Fruit fly (Drosophila melanogaster) whole organism, embryonic: ENCODE results near the gene CG31161.

Experiments
- Abd-B ChIP-seq: fragments of 200-800 bp; sonication (Bioruptor generic); optimal IDR thresholded peaks from 2 replicates; lab custom pipeline; 2018; ENCODE audit warnings: missing biosample characterization, mild to moderate bottlenecking, missing genetic modification characterization, moderate library complexity
- Antp ChIP-seq: fragments of 200-800 bp; sonication (Bioruptor generic); optimal IDR thresholded peaks from 3 replicates; lab custom pipeline; 2016; ENCODE audit warnings: missing biosample characterization, missing genetic modification characterization
- CG11093 ChIP-seq: fragments of 200-800 bp; sonication (Bioruptor generic); IDR thresholded peaks from 3 replicates; pipeline ENCODE4 v1.3.6; 2022; ENCODE audit warnings: missing biosample characterization, missing genetic modification characterization
- CG11456 ChIP-seq: fragments of 200-800 bp; sonication (Bioruptor generic); IDR thresholded peaks from 3 replicates; pipeline ENCODE4 v1.3.6; 2022; ENCODE audit warnings: missing biosample characterization, missing genetic modification characterization
- CG13424 ChIP-seq: fragments of 200-800 bp; sonication (Bioruptor generic); optimal IDR thresholded peaks from 2 replicates; lab custom pipeline; 2019; ENCODE audit warnings: missing biosample characterization, mild to moderate bottlenecking, missing genetic modification characterization, moderate library complexity
- CG14014 ChIP-seq: fragments of 200-800 bp; sonication (Bioruptor generic); IDR thresholded peaks from 2 replicates; pipeline ENCODE4 v1.3.6; 2022; ENCODE audit warnings: missing biosample characterization, missing genetic modification characterization
- CG14860 ChIP-seq: fragments of 200-800 bp; sonication (Bioruptor generic); IDR thresholded peaks from 3 replicates; pipeline ENCODE4 v1.3.6; 2022; ENCODE audit warnings: missing biosample characterization, missing genetic modification characterization; ENCODE audit not compliant: partially characterized antibody
- CG15011 ChIP-seq: fragments of 200-800 bp; sonication (Bioruptor generic); optimal IDR thresholded peaks from 3 replicates; lab custom pipeline; 2018; ENCODE audit warnings: missing biosample characterization, mild to moderate bottlenecking, missing genetic modification characterization
- CG17328 ChIP-seq: fragments of 200-800 bp; sonication (Bioruptor generic); IDR thresholded peaks from 2 replicates; pipeline ENCODE4 v1.3.6; 2022; ENCODE audit warnings: missing biosample characterization, missing genetic modification characterization
- CG17385 ChIP-seq: fragments of 200-800 bp; sonication (Bioruptor generic); optimal IDR thresholded peaks from 3 replicates; lab custom pipeline; 2018; ENCODE audit warnings: missing biosample characterization, mild to moderate bottlenecking, missing genetic modification characterization
- CG2889 ChIP-seq: fragments of 200-800 bp; sonication (Bioruptor generic); IDR thresholded peaks from 3 replicates; pipeline ENCODE4 v1.3.6; 2022; ENCODE audit warnings: missing biosample characterization, missing genetic modification characterization
- CG32532 ChIP-seq: fragments of 200-800 bp; sonication (Bioruptor generic); IDR thresholded peaks from 2 replicates; pipeline ENCODE4 v1.3.6; 2022; ENCODE audit warnings: missing biosample characterization, missing genetic modification characterization
- CG34376 ChIP-seq: fragments of 200-800 bp; sonication (Bioruptor generic); optimal IDR thresholded peaks from 2 replicates; lab custom pipeline; 2018; ENCODE audit warnings: missing biosample characterization, mild to moderate bottlenecking, missing genetic modification characterization
- CG4404 ChIP-seq: fragments of 200-800 bp; sonication (Bioruptor generic); IDR thresholded peaks from 2 replicates; pipeline ENCODE4 v1.3.6; 2022; ENCODE audit warnings: missing biosample characterization, missing genetic modification characterization
- CG6654 ChIP-seq: fragments of 200-800 bp; sonication (Bioruptor generic); optimal IDR thresholded peaks from 2 replicates; lab custom pipeline; 2017; ENCODE audit warnings: missing biosample characterization, mild to moderate bottlenecking, missing genetic modification characterization
- CG6683 ChIP-seq: fragments of 200-800 bp; sonication (Bioruptor generic); optimal IDR thresholded peaks from 2 replicates; lab custom pipeline; 2017; ENCODE audit warnings: missing biosample characterization, mild to moderate bottlenecking, missing genetic modification characterization, missing genetic modification reagents
- CG7786 ChIP-seq: fragments of 200-800 bp; sonication (Bioruptor generic); optimal IDR thresholded peaks from 2 replicates; lab custom pipeline; 2016; ENCODE audit warnings: missing biosample characterization, missing genetic modification characterization
- Dip3 ChIP-seq: fragments of 200-800 bp; sonication (Bioruptor generic); optimal IDR thresholded peaks from 3 replicates; lab custom pipeline; 2016; ENCODE audit warnings: missing biosample characterization, missing genetic modification characterization
- Ets97D ChIP-seq: fragments of 200-800 bp; sonication (Bioruptor generic); optimal IDR thresholded peaks from 3 replicates; lab custom pipeline; 2016; ENCODE audit warnings: missing biosample characterization, missing genetic modification characterization
- Fer3 ChIP-seq: fragments of 200-800 bp; sonication (Bioruptor generic); optimal IDR thresholded peaks from 2 replicates; lab custom pipeline; 2018; ENCODE audit warnings: missing biosample characterization, mild to moderate bottlenecking, missing genetic modification characterization, moderate library complexity
- H15 ChIP-seq: fragments of 200-800 bp; sonication (Bioruptor generic); IDR thresholded peaks from 3 replicates; pipeline ENCODE4 v1.3.6; 2022; ENCODE audit warnings: missing biosample characterization, missing genetic modification characterization
- Hsf ChIP-seq: fragments of 200-800 bp; sonication (Bioruptor generic); optimal IDR thresholded peaks from 3 replicates; lab custom pipeline; 2016; ENCODE audit warnings: missing biosample characterization, missing genetic modification characterization
- MESR4 ChIP-seq: fragments of 200-800 bp; sonication (Bioruptor generic); optimal IDR thresholded peaks from 2 replicates; lab custom pipeline; 2018; ENCODE audit warnings: missing biosample characterization, mild to moderate bottlenecking, missing genetic modification characterization, moderate library complexity
- Mad ChIP-seq: fragments of 200-800 bp; sonication (Bioruptor generic); optimal IDR thresholded peaks from 2 replicates; lab custom pipeline; 2016; ENCODE audit warnings: missing biosample characterization, missing genetic modification characterization
- Meics ChIP-seq: fragments of 200-800 bp; sonication (Bioruptor generic); optimal IDR thresholded peaks from 2 replicates; lab custom pipeline; 2017; ENCODE audit warnings: missing biosample characterization, mild to moderate bottlenecking, missing genetic modification characterization
- Poxn ChIP-seq: fragments of 200-800 bp; sonication (Bioruptor generic); IDR thresholded peaks from 2 replicates; pipeline ENCODE4 v1.3.6; 2022; ENCODE audit warnings: missing biosample characterization, missing genetic modification characterization
- Ptx1 ChIP-seq: fragments of 200-800 bp; sonication (Bioruptor generic); IDR thresholded peaks from 2 replicates; pipeline ENCODE4 v1.3.6; 2022; ENCODE audit warnings: missing biosample characterization, missing genetic modification characterization
- Scr ChIP-seq: fragments of 200-800 bp; sonication (Bioruptor generic); IDR thresholded peaks from 2 replicates; pipeline ENCODE4 v1.3.6; 2022; ENCODE audit warnings: missing biosample characterization, missing genetic modification characterization; ENCODE audit not compliant: partially characterized antibody
- bab2 ChIP-seq: fragments of 200-800 bp; sonication (Bioruptor generic); optimal IDR thresholded peaks from 2 replicates; lab custom pipeline; 2016; ENCODE audit warnings: missing biosample characterization, missing genetic modification characterization
- bcd ChIP-seq: fragments of 200-800 bp; sonication (Bioruptor generic); optimal IDR thresholded peaks from 2 replicates; lab custom pipeline; 2017; ENCODE audit warnings: missing biosample characterization, mild to moderate bottlenecking, missing genetic modification characterization
- br ChIP-seq: fragments of >200 bp; optimal IDR thresholded peaks from 2 replicates; lab custom pipeline; 2017
- chif ChIP-seq, 2 experiments: fragments of 200-800 bp; sonication (Bioruptor generic); optimal IDR thresholded peaks; 3 replicates each; lab custom pipeline; 2016; ENCODE audit warnings: missing biosample characterization in 2 of 2, missing genetic modification characterization in 2 of 2
- chn ChIP-seq: fragments of 200-800 bp; sonication (Bioruptor generic); optimal IDR thresholded peaks from 2 replicates; lab custom pipeline; 2016; ENCODE audit warnings: missing biosample characterization, missing genetic modification characterization
- corto ChIP-seq: fragments of 200-800 bp; sonication (Bioruptor generic); optimal IDR thresholded peaks from 2 replicates; lab custom pipeline; 2016; ENCODE audit warnings: missing biosample characterization, mild to moderate bottlenecking, missing genetic modification characterization, moderate library complexity
- disco-r ChIP-seq: fragments of 200-800 bp; sonication (Bioruptor generic); optimal IDR thresholded peaks from 2 replicates; lab custom pipeline; 2016; ENCODE audit warnings: missing biosample characterization, missing genetic modification characterization
- esg ChIP-seq: fragments of 200-800 bp; sonication (Bioruptor generic); conservative IDR thresholded peaks from 2 replicates; pipeline ENCODE4 v1.3.6; 2022; ENCODE audit warnings: missing biosample characterization, missing genetic modification characterization
- fd96Cb ChIP-seq: fragments of 200-800 bp; sonication (Bioruptor generic); optimal IDR thresholded peaks from 2 replicates; lab custom pipeline; 2018; ENCODE audit warnings: missing biosample characterization, mild to moderate bottlenecking, missing genetic modification characterization, moderate library complexity
- gcm2 ChIP-seq: fragments of 200-800 bp; sonication (Bioruptor generic); optimal IDR thresholded peaks from 2 replicates; lab custom pipeline; 2016; ENCODE audit warnings: missing biosample characterization, missing genetic modification characterization
- grau ChIP-seq: fragments of 200-800 bp; optimal IDR thresholded peaks from 3 replicates; lab custom pipeline; 2019; ENCODE audit warnings: missing biosample characterization, mild to moderate bottlenecking, missing genetic modification characterization, moderate library complexity
- inv ChIP-seq: fragments of 200-800 bp; sonication (Bioruptor generic); IDR thresholded peaks from 2 replicates; pipeline ENCODE4 v1.3.6; 2022; ENCODE audit warnings: missing biosample characterization, missing genetic modification characterization; ENCODE audit not compliant: partially characterized antibody
- ken ChIP-seq: fragments of 200-800 bp; sonication (Bioruptor generic); IDR thresholded peaks from 3 replicates; pipeline ENCODE4 v1.3.6; 2022; ENCODE audit warnings: missing biosample characterization, missing genetic modification characterization
- lmd ChIP-seq: fragments of 200-800 bp; sonication (Bioruptor generic); IDR thresholded peaks from 2 replicates; pipeline ENCODE4 v1.3.6; 2022; ENCODE audit warnings: missing biosample characterization, missing genetic modification characterization
- prd ChIP-seq, 3 experiments: fragments of >200 bp in 2 of 3; fragments of 200-800 bp in 1 of 3; sonication (Bioruptor generic) in 1 of 3; optimal IDR thresholded peaks in 2 of 3; IDR thresholded peaks in 1 of 3; 2 replicates in 2 of 3; 3 replicates in 1 of 3; pipeline versions ENCODE4 v1.3.6 to Lab custom; 2017 to 2022; ENCODE audit warnings: missing biosample characterization in 1 of 3, missing genetic modification characterization in 1 of 3
- sc ChIP-seq, 3 experiments: fragments of >200 bp in 2 of 3; fragments of 200-800 bp in 1 of 3; sonication (Bioruptor generic) in 1 of 3; optimal IDR thresholded peaks; 2 replicates in 2 of 3; 3 replicates in 1 of 3; lab custom pipeline; 2017; ENCODE audit warnings: mild to moderate bottlenecking in 1 of 3, missing biosample characterization in 1 of 3, missing genetic modification characterization in 1 of 3, missing genetic modification reagents in 1 of 3
- tna ChIP-seq: fragments of 200-800 bp; sonication (Bioruptor generic); IDR thresholded peaks from 2 replicates; pipeline ENCODE4 v1.3.6; 2022; ENCODE audit warnings: missing biosample characterization, missing genetic modification characterization; ENCODE audit not compliant: partially characterized antibody
- toy ChIP-seq: fragments of 200-800 bp; sonication (Bioruptor generic); IDR thresholded peaks from 2 replicates; pipeline ENCODE4 v1.3.6; 2022; ENCODE audit warnings: missing biosample characterization, missing genetic modification characterization
- twi ChIP-seq: fragments of 200-800 bp; optimal IDR thresholded peaks from 2 replicates; lab custom pipeline; 2019; ENCODE audit warnings: missing biosample characterization, mild to moderate bottlenecking, missing genetic modification characterization, moderate library complexity
- vfl ChIP-seq: fragments of 200-800 bp; sonication (Bioruptor generic); optimal IDR thresholded peaks from 2 replicates; lab custom pipeline; 2016; ENCODE audit warnings: missing biosample characterization, missing genetic modification characterization
- zen ChIP-seq: fragments of 200-800 bp; sonication (Bioruptor generic); optimal IDR thresholded peaks from 3 replicates; lab custom pipeline; 2018; ENCODE audit warnings: missing biosample characterization, mild to moderate bottlenecking, missing genetic modification characterization, moderate library complexity

The CG31161 gene

dm6 chr3R:22667284-22667958 is 51.1 kb downstream of the CG31161 start (continued):
- TF ChIP-seq CG6683 (GFP tag; lab: Kevin White, UChicago) (peak; percentile 50), tna (no peak), disco-r (GFP tag; lab: Kevin White, UChicago) (no peak), fd96Cb (tag; lab: Kevin White, UChicago) (peak; percentile 94), Poxn (GFP tag; lab: Robert Waterston, UW) (no peak), Mad (GFP tag; lab: Kevin White, UChicago) (peak; percentile 59), twi (tag; lab: Kevin White, UChicago) (peak; percentile 46), Hsf (peak; percentile 72), CG17385 (GFP tag; lab: Kevin White, UChicago) (peak; percentile 77), Antp (GFP tag; lab: Kevin White, UChicago) (peak; percentile 2), CG13424 (peak; percentile 80), bab2 (GFP tag; lab: Kevin White, UChicago) (peak; percentile 65), CG34376 (no peak), gcm2 (GFP tag; lab: Kevin White, UChicago) (no peak), grau (tag; lab: Kevin White, UChicago) (peak; percentile 76), Ptx1 (GFP tag; lab: Robert Waterston, UW) (peak; percentile 73), CG4404 (peak; percentile 63), chif (GFP tag; optimal IDR thresholded peaks at IDR 0.05; lab: Kevin White, UChicago) (peak; percentile 68 to 84), chn (peak; percentile 43), CG11093 (GFP tag; lab: Robert Waterston, UW) (peak; percentile 74; the same call in 1 of the 3 replicates), CG7786 (GFP tag; lab: Kevin White, UChicago) (peak; percentile 40), CG11456 (GFP tag; lab: Robert Waterston, UW) (0 out of 3 replicates have a peak, but pooled peaks have one; percentile 21), H15 (peak; percentile 69; the same call in 2 of the 3 replicates), Dip3 (GFP tag; lab: Kevin White, UChicago) (no peak), MESR4 (GFP tag; lab: Kevin White, UChicago) (no peak), Ets97D (GFP tag; lab: Kevin White, UChicago) (peak; percentile 13), ken (GFP tag; lab: Robert Waterston, UW) (peak; percentile 63; the same call in 2 of the 3 replicates), CG14014 (GFP tag; lab: Robert Waterston, UW) (peak; percentile 50), CG14860 (no peak), sc (optimal IDR thresholded peaks at IDR 0.05; lab: Kevin White, UChicago) (no peak), sc (GFP tag; optimal IDR thresholded peaks at IDR 0.05; lab: Kevin White, UChicago) (peak; percentile 69), toy (no peak), CG2889 (peak; percentile 40; the same call in 1 of the 3 replicates), Abd-B (peak; percentile 93), CG6654 (GFP tag; lab: Kevin White, UChicago) (peak; percentile 71), lmd (GFP tag; lab: Robert Waterston, UW) (peak; percentile 79), Scr (GFP tag; lab: Robert Waterston, UW) (no peak), corto (peak; percentile 27), esg (GFP tag; lab: Robert Waterston, UW) (peak; percentile 69), bcd (peak; percentile 87), Fer3 (peak; percentile 81), prd (optimal IDR thresholded peaks at IDR 0.05; lab: Kevin White, UChicago) (no peak), prd (GFP tag; IDR thresholded peaks at IDR 0.05; lab: Robert Waterston, UW) (peak; percentile 77), vfl (GFP tag; lab: Kevin White, UChicago) (no peak), CG17328 (GFP tag; lab: Robert Waterston, UW) (peak; percentile 71), Meics (GFP tag; lab: Kevin White, UChicago) (peak; percentile 67), br (lab: Kevin White, UChicago) (no peak), CG15011 (GFP tag; lab: Kevin White, UChicago) (peak; percentile 66), inv (GFP tag; lab: Robert Waterston, UW) (no peak), CG32532 (GFP tag; lab: Robert Waterston, UW) (0 out of 2 replicates have a peak, but pooled peaks have one; percentile 25), zen (peak; percentile 89)
